Worm (Caenorhabditis elegans) whole organism, L1 larva: ENCODE measurements around the gene frm-3.

Source experiments
- C04F5.9 ChIP-seq: sonication (generic microtip); optimal IDR thresholded peaks from 2 replicates; lab custom pipeline; 2016; ENCODE audit warnings: missing genetic modification characterization, missing compliant biosample characterization
- C16A3.4 ChIP-seq: fragments of 150-350 bp; optimal IDR thresholded peaks from 2 replicates; lab custom pipeline; 2014; ENCODE audit warnings: missing biosample characterization, missing genetic modification characterization
- C34B4.2 ChIP-seq: sonication (generic microtip); optimal IDR thresholded peaks from 2 replicates; lab custom pipeline; 2017; ENCODE audit warnings: mild to moderate bottlenecking, missing genetic modification characterization, missing compliant biosample characterization
- aha-1 ChIP-seq: fragments of 150-350 bp; optimal IDR thresholded peaks from 2 replicates; lab custom pipeline; 2014; ENCODE audit warnings: missing biosample characterization, missing genetic modification characterization
- alr-1 ChIP-seq: fragments of 200-800 bp; sonication (Bioruptor generic); optimal IDR thresholded peaks from 2 replicates; lab custom pipeline; 2018; ENCODE audit warnings: borderline replicate concordance, mild to moderate bottlenecking, missing genetic modification characterization, missing compliant biosample characterization
- aly-2 ChIP-seq: fragments of 150-350 bp; optimal IDR thresholded peaks from 2 replicates; lab custom pipeline; 2014; ENCODE audit warnings: missing biosample characterization, missing genetic modification characterization
- ama-1 ChIP-seq: fragments of 150-350 bp; optimal IDR thresholded peaks from 2 replicates; lab custom pipeline; 2014
- ceh-63 ChIP-seq: fragments of 200-800 bp; sonication (Bioruptor generic); optimal IDR thresholded peaks from 2 replicates; lab custom pipeline; 2018; ENCODE audit warnings: mild to moderate bottlenecking, missing genetic modification characterization, missing compliant biosample characterization
- ceh-8 ChIP-seq: fragments of 200-800 bp; sonication (Bioruptor generic); optimal IDR thresholded peaks from 2 replicates; lab custom pipeline; 2018; ENCODE audit warnings: mild to moderate bottlenecking, missing genetic modification characterization, moderate library complexity, missing compliant biosample characterization
- ceh-82 ChIP-seq, 3 experiments: fragments of 150-350 bp in 1 of 3; sonication (generic microtip) in 2 of 3; optimal IDR thresholded peaks; 2 replicates each; lab custom pipeline; 2014 to 2017; ENCODE audit warnings: missing biosample characterization in 3 of 3, missing genetic modification characterization in 3 of 3
- ceh-88 ChIP-seq: fragments of 200-800 bp; sonication (Bioruptor generic); IDR thresholded peaks from 2 replicates; pipeline ENCODE4 v1.3.6; 2022; ENCODE audit warnings: missing genetic modification characterization, missing compliant biosample characterization
- ceh-90 ChIP-seq: sonication (generic microtip); optimal IDR thresholded peaks from 2 replicates; lab custom pipeline; 2016; ENCODE audit warnings: missing genetic modification characterization, missing compliant biosample characterization
- dpl-1 ChIP-seq, 3 experiments: fragments of 150-350 bp in 2 of 3; sonication (generic microtip) in 1 of 3; optimal IDR thresholded peaks; 2 replicates each; lab custom pipeline; 2014 to 2017; ENCODE audit warnings: missing biosample characterization in 3 of 3, missing genetic modification characterization in 3 of 3, missing genetic modification reagents in 3 of 3
- efl-1 ChIP-seq, 4 experiments: fragments of 150-350 bp; optimal IDR thresholded peaks in 3 of 4; peaks in 1 of 4; 1 replicate in 1 of 4; 2 replicates in 3 of 4; lab custom pipeline; 2014; ENCODE audit warnings: missing biosample characterization in 2 of 4, missing genetic modification characterization in 2 of 4, missing genetic modification reagents in 2 of 4
- efl-3 ChIP-seq: fragments of 200-800 bp; sonication (Bioruptor generic); optimal IDR thresholded peaks from 2 replicates; lab custom pipeline; 2018; ENCODE audit warnings: mild to moderate bottlenecking, missing genetic modification characterization, missing compliant biosample characterization
- egl-13 ChIP-seq: sonication (generic microtip); optimal IDR thresholded peaks from 2 replicates; lab custom pipeline; 2016; ENCODE audit warnings: missing genotype, missing genetic modification reagents, missing genetic modification characterization, missing compliant biosample characterization
- elt-3 ChIP-seq, 6 experiments: fragments of 150-350 bp in 1 of 6; sonication (generic microtip); optimal IDR thresholded peaks; 2 replicates each; lab custom pipeline; 2017 to 2018; ENCODE audit warnings: missing biosample characterization in 6 of 6, missing genetic modification characterization in 6 of 6, inconsistent platforms in 1 of 6
- fkh-10 ChIP-seq: sonication (generic microtip); optimal IDR thresholded peaks from 2 replicates; lab custom pipeline; 2017; ENCODE audit warnings: missing biosample characterization, missing genetic modification reagents, missing genetic modification characterization
- fkh-8 ChIP-seq: sonication (generic microtip); optimal IDR thresholded peaks from 2 replicates; lab custom pipeline; 2016; ENCODE audit warnings: mild to moderate bottlenecking, missing genetic modification characterization, missing compliant biosample characterization
- fos-1 ChIP-seq: fragments of 150-350 bp; optimal IDR thresholded peaks from 2 replicates; lab custom pipeline; 2014; ENCODE audit warnings: missing biosample characterization, missing genetic modification characterization
- grh-1 ChIP-seq: fragments of 200-800 bp; sonication (Bioruptor generic); IDR thresholded peaks from 2 replicates; pipeline ENCODE4 v1.3.6; 2022; ENCODE audit warnings: missing genetic modification reagents, missing genetic modification characterization, missing compliant biosample characterization
- hlh-17 ChIP-seq: fragments of 200-800 bp; sonication (Bioruptor generic); optimal IDR thresholded peaks from 2 replicates; lab custom pipeline; 2018; ENCODE audit warnings: missing genetic modification characterization, mild to moderate bottlenecking, missing compliant biosample characterization, moderate library complexity, borderline replicate concordance
- isw-1 ChIP-seq: fragments of 200-800 bp; sonication (Bioruptor generic); IDR thresholded peaks from 2 replicates; pipeline ENCODE4 v1.3.6; 2022; ENCODE audit warnings: missing genetic modification characterization, missing compliant biosample characterization
- jun-1 ChIP-seq: fragments of 150-350 bp; optimal IDR thresholded peaks from 2 replicates; lab custom pipeline; 2014; ENCODE audit warnings: missing biosample characterization, missing genetic modification reagents, missing genetic modification characterization
- lin-15B ChIP-seq: fragments of 150-350 bp; sonication (generic microtip); optimal IDR thresholded peaks from 3 replicates; lab custom pipeline; 2014; ENCODE audit warnings: missing biosample characterization, missing genetic modification characterization
- lin-39 ChIP-seq: fragments of 150-350 bp; optimal IDR thresholded peaks from 2 replicates; lab custom pipeline; 2014; ENCODE audit warnings: missing biosample characterization, missing genetic modification reagents, missing genetic modification characterization
- lsy-2 ChIP-seq, 2 experiments: fragments of 150-350 bp; optimal IDR thresholded peaks; 2 replicates each; lab custom pipeline; 2014; ENCODE audit warnings: missing biosample characterization in 2 of 2, missing genetic modification characterization in 2 of 2
- mab-9 ChIP-seq: fragments of 200-800 bp; sonication (Bioruptor generic); IDR thresholded peaks from 2 replicates; pipeline ENCODE4 v1.3.6; 2022; ENCODE audit warnings: missing genetic modification reagents, missing genetic modification characterization, missing compliant biosample characterization
- mdl-1 ChIP-seq, 2 experiments: fragments of 150-350 bp; optimal IDR thresholded peaks; 2 replicates each; lab custom pipeline; 2014 to 2017; ENCODE audit warnings: missing biosample characterization in 2 of 2, missing genetic modification characterization in 2 of 2, inconsistent platforms in 1 of 2
- nhr-11 ChIP-seq: fragments of 150-350 bp; optimal IDR thresholded peaks from 2 replicates; lab custom pipeline; 2014; ENCODE audit warnings: missing biosample characterization, missing genetic modification characterization
- nhr-12 ChIP-seq: sonication (generic microtip); optimal IDR thresholded peaks from 2 replicates; lab custom pipeline; 2017; ENCODE audit warnings: missing biosample characterization, missing genetic modification characterization
- nhr-19 ChIP-seq: fragments of 200-800 bp; sonication (Bioruptor generic); conservative IDR thresholded peaks from 2 replicates; pipeline ENCODE4 v1.3.6; 2022; ENCODE audit warnings: missing genetic modification characterization, missing compliant biosample characterization
- nhr-237 ChIP-seq: fragments of 150-350 bp; optimal IDR thresholded peaks from 2 replicates; lab custom pipeline; 2014; ENCODE audit warnings: missing biosample characterization, missing genetic modification characterization
- nhr-28 ChIP-seq: fragments of 150-350 bp; optimal IDR thresholded peaks from 2 replicates; lab custom pipeline; 2014; ENCODE audit warnings: missing biosample characterization, missing genetic modification characterization
- nhr-47 ChIP-seq: sonication (generic microtip); optimal IDR thresholded peaks from 2 replicates; lab custom pipeline; 2016; ENCODE audit warnings: mild to moderate bottlenecking, missing genetic modification characterization, moderate library complexity, missing compliant biosample characterization
- nhr-71 ChIP-seq: sonication (generic microtip); optimal IDR thresholded peaks from 2 replicates; lab custom pipeline; 2016; ENCODE audit warnings: mild to moderate bottlenecking, missing genetic modification characterization, moderate library complexity, missing compliant biosample characterization
- nhr-76 ChIP-seq: sonication (generic microtip); optimal IDR thresholded peaks from 2 replicates; lab custom pipeline; 2017; ENCODE audit warnings: missing biosample characterization, missing genetic modification characterization
- nhr-84 ChIP-seq: sonication (generic microtip); optimal IDR thresholded peaks from 2 replicates; lab custom pipeline; 2017; ENCODE audit warnings: missing biosample characterization, missing genetic modification characterization
- nhr-85 ChIP-seq: sonication (generic microtip); peaks from one replicate; lab custom pipeline; 2016; ENCODE audit warnings: missing genetic modification characterization, inconsistent platforms, missing compliant biosample characterization
- nhr-90 ChIP-seq: sonication (generic microtip); optimal IDR thresholded peaks from 2 replicates; lab custom pipeline; 2016; ENCODE audit warnings: mild to moderate bottlenecking, missing genetic modification characterization, missing compliant biosample characterization; ENCODE audit not compliant: poor library complexity
- pag-3 ChIP-seq: sonication (generic microtip); optimal IDR thresholded peaks from 2 replicates; lab custom pipeline; 2017; ENCODE audit warnings: missing genetic modification characterization, mild to moderate bottlenecking, missing compliant biosample characterization, antibody characterized with exemption, borderline replicate concordance; ENCODE audit not compliant: insufficient read depth
- pax-3 ChIP-seq: fragments of 200-800 bp; sonication (Bioruptor generic); optimal IDR thresholded peaks from 2 replicates; lab custom pipeline; 2018; ENCODE audit warnings: mild to moderate bottlenecking, missing genetic modification characterization, moderate library complexity, missing compliant biosample characterization
- pqm-1 ChIP-seq: sonication (generic microtip); optimal IDR thresholded peaks from 3 replicates; lab custom pipeline; 2017; ENCODE audit warnings: missing biosample characterization, missing genetic modification characterization
- skn-1 ChIP-seq: fragments of 150-350 bp; optimal IDR thresholded peaks from 2 replicates; lab custom pipeline; 2014; ENCODE audit warnings: missing biosample characterization, missing genetic modification characterization
- snpc-4 ChIP-seq: fragments of 150-350 bp; optimal IDR thresholded peaks from 2 replicates; lab custom pipeline; 2014; ENCODE audit warnings: missing biosample characterization, missing genetic modification characterization
- sup-37 ChIP-seq: fragments of 200-800 bp; sonication (Bioruptor generic); optimal IDR thresholded peaks from 2 replicates; lab custom pipeline; 2018; ENCODE audit warnings: mild to moderate bottlenecking, missing genetic modification characterization, missing compliant biosample characterization
- tbx-2 ChIP-seq: sonication (generic microtip); optimal IDR thresholded peaks from 2 replicates; lab custom pipeline; 2016; ENCODE audit warnings: missing genetic modification characterization, missing compliant biosample characterization
- tlp-1 ChIP-seq: fragments of 150-350 bp; optimal IDR thresholded peaks from 2 replicates; lab custom pipeline; 2014; ENCODE audit warnings: missing biosample characterization, missing genetic modification characterization
- unc-30 ChIP-seq: sonication (generic microtip); optimal IDR thresholded peaks from 2 replicates; lab custom pipeline; 2017; ENCODE audit warnings: missing biosample characterization, missing genetic modification characterization
- unc-62 ChIP-seq: fragments of 150-350 bp; optimal IDR thresholded peaks from 2 replicates; lab custom pipeline; 2014; ENCODE audit warnings: missing biosample characterization, missing genetic modification reagents, missing genetic modification characterization
- unc-86 ChIP-seq: sonication (generic microtip); optimal IDR thresholded peaks from 2 replicates; lab custom pipeline; 2016; ENCODE audit warnings: missing genetic modification characterization, missing compliant biosample characterization
- xbp-1 ChIP-seq: sonication (generic microtip); optimal IDR thresholded peaks from 2 replicates; lab custom pipeline; 2016; ENCODE audit warnings: missing genetic modification characterization, missing compliant biosample characterization
- zag-1 ChIP-seq: fragments of 150-350 bp; optimal IDR thresholded peaks from 2 replicates; lab custom pipeline; 2014; ENCODE audit warnings: missing biosample characterization, missing genetic modification characterization

frm-3 gene

DNA sequence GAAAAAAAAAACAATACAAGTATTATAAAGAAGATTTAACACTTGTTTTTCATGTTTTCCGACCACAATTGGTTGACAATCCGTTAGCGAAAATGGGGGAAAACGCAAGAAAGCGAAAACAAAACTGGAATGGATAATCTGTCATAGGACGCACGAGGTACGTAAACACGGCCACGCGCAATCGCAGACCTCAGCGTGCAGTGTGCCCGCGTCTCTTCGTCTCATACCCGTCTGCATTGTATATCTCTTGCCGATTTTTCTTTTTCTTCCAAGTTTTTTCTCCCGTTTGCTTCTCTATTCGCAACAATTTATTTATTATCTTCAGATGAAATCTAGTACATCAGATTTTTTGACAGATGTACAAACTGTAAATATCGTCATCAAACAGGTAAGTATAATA lies 8.6 kb upstream of the frm-3 start, which contains the start of gene trpp-9 (continued):
- TF ChIP-seq egl-13 (tag; lab: Kevin White, UChicago) (no peak), nhr-47 (tag; lab: Kevin White, UChicago) (peak; percentile 63), zag-1 (no peak), skn-1 (tag; lab: Kevin White, UChicago) (peak; percentile 19), pax-3 (tag; lab: Kevin White, UChicago) (no peak), isw-1 (GFP tag; lab: Robert Waterston, UW) (no peak), sup-37 (GFP tag; lab: Kevin White, UChicago) (no peak), C04F5.9 (tag; lab: Kevin White, UChicago) (no peak), unc-62 (GFP tag; lab: Kevin White, UChicago) (no peak), nhr-11 (tag; lab: Kevin White, UChicago) (no peak), ceh-82 (tag; optimal IDR thresholded peaks at IDR 0.05; lab: Kevin White, UChicago) (peak in 2 of 3 experiments; percentile 28 to 71), nhr-84 (tag; lab: Kevin White, UChicago) (no peak), jun-1 (tag; lab: Kevin White, UChicago) (no peak), ceh-88 (GFP tag; lab: Robert Waterston, UW) (no peak), alr-1 (tag; lab: Kevin White, UChicago) (no peak), lin-15B (tag; lab: Kevin White, UChicago) (no peak), ceh-63 (GFP tag; lab: Kevin White, UChicago) (no peak), mab-9 (GFP tag; lab: Robert Waterston, UW) (no peak), nhr-71 (peak; percentile 60), tbx-2 (tag; lab: Kevin White, UChicago) (peak; percentile 57), xbp-1 (tag; lab: Kevin White, UChicago) (peak; percentile 21), fkh-8 (tag; lab: Kevin White, UChicago) (no peak), aly-2 (no peak), unc-86 (tag; lab: Kevin White, UChicago) (no peak), grh-1 (GFP tag; lab: Robert Waterston, UW) (no peak), unc-30 (tag; lab: Kevin White, UChicago) (no peak), nhr-85 (tag; lab: Kevin White, UChicago) (peak; percentile 87), efl-3 (no peak), nhr-28 (tag; lab: Kevin White, UChicago) (no peak), ceh-8 (GFP tag; lab: Kevin White, UChicago) (no peak), mdl-1 (tag; optimal IDR thresholded peaks at IDR 0.05; lab: Kevin White, UChicago) (peak in 1 of 2 experiments; percentile 74), nhr-90 (peak; percentile 33), pag-3 (tag; lab: Kevin White, UChicago) (no peak), C16A3.4 (peak; percentile 55), lsy-2 (tag; optimal IDR thresholded peaks at IDR 0.05; lab: Kevin White, UChicago) (peak; percentile 27 to 55), snpc-4 (tag; lab: Kevin White, UChicago) (no peak), efl-1 (optimal IDR thresholded peaks at IDR 0.05; lab: Kevin White, UChicago) (peak; percentile 21 to 22), efl-1 (GFP tag; optimal IDR thresholded peaks at IDR 0.05 in 1 of 2; lab: Kevin White, UChicago) (peak; percentile 17 to 33), C34B4.2 (no peak), elt-3 (tag; optimal IDR thresholded peaks at IDR 0.05; lab: Kevin White, UChicago) (peak in 1 of 6 experiments; percentile 45), fkh-10 (GFP tag; lab: Kevin White, UChicago) (no peak), nhr-19 (GFP tag; lab: Robert Waterston, UW) (no peak; the same call in 1 of the 2 replicates), lin-39 (tag; lab: Kevin White, UChicago) (no peak), ama-1 (lab: Kevin White, UChicago) (no peak), pqm-1 (no peak), hlh-17 (GFP tag; lab: Kevin White, UChicago) (no peak), aha-1 (tag; lab: Kevin White, UChicago) (no peak), nhr-76 (tag; lab: Kevin White, UChicago) (no peak), tlp-1 (tag; lab: Kevin White, UChicago) (no peak), nhr-237 (tag; lab: Kevin White, UChicago) (no peak), nhr-12 (tag; lab: Kevin White, UChicago) (no peak), dpl-1 (GFP tag; optimal IDR thresholded peaks at IDR 0.05; lab: Kevin White, UChicago) (peak in 2 of 3 experiments; percentile 25 to 26), ceh-90 (tag; lab: Kevin White, UChicago) (no peak), fos-1 (tag; lab: Kevin White, UChicago) (no peak)
